Worm (Caenorhabditis elegans): Measurements from ENCODE around the gene nlp-45.

DNA sequence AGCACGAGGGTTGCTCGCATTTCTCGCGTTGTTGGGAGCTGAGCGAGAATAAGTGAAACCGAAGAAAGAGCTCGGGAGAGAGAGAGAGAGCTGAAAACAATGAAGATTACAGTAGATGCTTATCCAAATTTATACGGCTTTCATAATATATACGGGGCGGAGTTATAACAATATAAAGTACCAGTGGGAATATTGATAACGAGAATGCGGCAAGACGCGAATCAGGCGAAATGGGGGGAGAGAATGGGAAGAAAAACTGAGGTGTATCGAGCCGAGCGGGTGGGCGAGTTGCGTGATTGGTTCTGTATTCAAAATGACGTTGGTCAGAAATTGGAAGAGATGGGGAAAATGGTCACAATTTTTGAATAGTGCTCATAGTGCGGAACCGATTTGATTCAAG lies 6.6 kb upstream of the nlp-45 start, which contains the start of gene nlp-2:
- no peak for TF ChIP-seq lsy-2 (tag; optimal IDR thresholded peaks at IDR 0.05)
- no peak for TF ChIP-seq ham-2 (GFP tag; optimal IDR thresholded peaks at IDR 0.05)
- no peak for TF ChIP-seq pha-4 (tag; optimal IDR thresholded peaks at IDR 0.05)
- TF ChIP-seq nhr-237 (tag; optimal IDR thresholded peaks at IDR 0.05), result no peak
- TF ChIP-seq unc-39 (tag; optimal IDR thresholded peaks at IDR 0.05), result no peak
- TF ChIP-seq unc-62 (GFP tag; optimal IDR thresholded peaks at IDR 0.05), result no peak
- TF ChIP-seq nhr-12 (tag; optimal IDR thresholded peaks at IDR 0.05), result no peak
- TF ChIP-seq ztf-11 (tag; optimal IDR thresholded peaks at IDR 0.05), result no peak
- no peak for TF ChIP-seq snpc-4 (tag; optimal IDR thresholded peaks at IDR 0.05)

All from whole organism, mixed stage, embryonic.